Fruit fly (Drosophila melanogaster) whole organism, embryonic: ENCODE measurements around the gene CG5262.

ENCODE experiments used
- B-H2 ChIP-seq: fragments of 200-800 bp; sonication (Bioruptor generic); optimal IDR thresholded peaks from 2 replicates; lab custom pipeline; 2018; ENCODE audit warnings: missing biosample characterization, mild to moderate bottlenecking, missing genetic modification characterization
- CG12155 ChIP-seq: fragments of 200-800 bp; sonication (Bioruptor generic); optimal IDR thresholded peaks from 3 replicates; lab custom pipeline; 2016; ENCODE audit warnings: missing biosample characterization, missing genetic modification characterization
- CG12299 ChIP-seq: fragments of 200-800 bp; sonication (Bioruptor generic); optimal IDR thresholded peaks from 2 replicates; lab custom pipeline; 2018; ENCODE audit warnings: missing biosample characterization, mild to moderate bottlenecking, missing genetic modification characterization
- CG1233 ChIP-seq: fragments of 200-800 bp; sonication (Bioruptor generic); optimal IDR thresholded peaks from 4 replicates; lab custom pipeline; 2018; ENCODE audit warnings: missing biosample characterization, mild to moderate bottlenecking, missing genetic modification characterization
- CG13296 ChIP-seq: fragments of 200-800 bp; sonication (Bioruptor generic); optimal IDR thresholded peaks from 3 replicates; lab custom pipeline; 2018; ENCODE audit warnings: missing biosample characterization, mild to moderate bottlenecking, missing genetic modification characterization
- CG14050 ChIP-seq: fragments of 200-800 bp; sonication (Bioruptor generic); IDR thresholded peaks from 3 replicates; pipeline ENCODE4 v1.3.6; 2022; ENCODE audit warnings: missing biosample characterization, missing genetic modification characterization
- CG14965 ChIP-seq: fragments of 200-800 bp; sonication (Bioruptor generic); optimal IDR thresholded peaks from 2 replicates; lab custom pipeline; 2016; ENCODE audit warnings: missing biosample characterization, missing genetic modification characterization, borderline replicate concordance
- CG1529 ChIP-seq: fragments of 200-800 bp; sonication (Bioruptor generic); optimal IDR thresholded peaks from 3 replicates; lab custom pipeline; 2018; ENCODE audit warnings: missing biosample characterization, missing genetic modification characterization
- CG1647 ChIP-seq: fragments of 200-800 bp; sonication (Bioruptor generic); optimal IDR thresholded peaks from 3 replicates; lab custom pipeline; 2016; ENCODE audit warnings: missing biosample characterization, missing genetic modification characterization
- CG17829 ChIP-seq: fragments of 200-800 bp; optimal IDR thresholded peaks from 2 replicates; lab custom pipeline; 2019; ENCODE audit warnings: missing biosample characterization, mild to moderate bottlenecking, missing genetic modification characterization, moderate library complexity
- CG17912 ChIP-seq: fragments of 200-800 bp; sonication (Bioruptor generic); optimal IDR thresholded peaks from 2 replicates; lab custom pipeline; 2018; ENCODE audit warnings: missing biosample characterization, mild to moderate bottlenecking, missing genetic modification characterization
- CG1832 ChIP-seq: fragments of 200-800 bp; sonication (Bioruptor generic); optimal IDR thresholded peaks from 2 replicates; lab custom pipeline; 2017; ENCODE audit warnings: missing biosample characterization, mild to moderate bottlenecking, missing genetic modification characterization, inconsistent platforms
- CG18476 ChIP-seq: fragments of 200-800 bp; sonication (Bioruptor generic); optimal IDR thresholded peaks from 2 replicates; lab custom pipeline; 2016; ENCODE audit warnings: missing biosample characterization, mild to moderate bottlenecking, missing genetic modification characterization
- CG18764 ChIP-seq: fragments of 200-800 bp; sonication (Bioruptor generic); optimal IDR thresholded peaks from 3 replicates; lab custom pipeline; 2016; ENCODE audit warnings: missing biosample characterization, missing genetic modification characterization
- CG2712 ChIP-seq: fragments of 200-800 bp; optimal IDR thresholded peaks from 3 replicates; lab custom pipeline; 2019; ENCODE audit warnings: missing biosample characterization, mild to moderate bottlenecking, missing genetic modification characterization, moderate library complexity
- CG30020 ChIP-seq: fragments of 200-800 bp; optimal IDR thresholded peaks from 2 replicates; lab custom pipeline; 2019; ENCODE audit warnings: missing biosample characterization, mild to moderate bottlenecking, missing genetic modification characterization, moderate library complexity
- CG31224 ChIP-seq: fragments of 200-800 bp; sonication (Bioruptor generic); IDR thresholded peaks from 2 replicates; pipeline ENCODE4 v1.3.6; 2022; ENCODE audit warnings: missing biosample characterization, missing genetic modification characterization
- CG34376 ChIP-seq: fragments of 200-800 bp; sonication (Bioruptor generic); optimal IDR thresholded peaks from 2 replicates; lab custom pipeline; 2018; ENCODE audit warnings: missing biosample characterization, mild to moderate bottlenecking, missing genetic modification characterization
- CG42726 ChIP-seq: fragments of 200-800 bp; sonication (Bioruptor generic); IDR thresholded peaks from 2 replicates; pipeline ENCODE4 v1.3.6; 2022; ENCODE audit warnings: missing biosample characterization, missing genetic modification characterization; ENCODE audit not compliant: partially characterized antibody
- CG4282 ChIP-seq: fragments of 200-800 bp; sonication (Bioruptor generic); optimal IDR thresholded peaks from 2 replicates; lab custom pipeline; 2016; ENCODE audit warnings: missing biosample characterization, missing genetic modification characterization
- CG4617 ChIP-seq: fragments of 200-800 bp; sonication (Bioruptor generic); optimal IDR thresholded peaks from 3 replicates; lab custom pipeline; 2016; ENCODE audit warnings: missing biosample characterization, missing genetic modification characterization, borderline replicate concordance
- CG6654 ChIP-seq: fragments of 200-800 bp; sonication (Bioruptor generic); optimal IDR thresholded peaks from 2 replicates; lab custom pipeline; 2017; ENCODE audit warnings: missing biosample characterization, mild to moderate bottlenecking, missing genetic modification characterization
- CG8290 ChIP-seq, 3 experiments: fragments of 200-800 bp; sonication (Bioruptor generic); optimal IDR thresholded peaks; 2 replicates each; lab custom pipeline; 2016 to 2019; ENCODE audit warnings: missing biosample characterization in 3 of 3, missing genetic modification characterization in 3 of 3, mild to moderate bottlenecking in 2 of 3, moderate library complexity in 1 of 3
- CG8388 ChIP-seq: fragments of 200-800 bp; sonication (Bioruptor generic); optimal IDR thresholded peaks from 2 replicates; lab custom pipeline; 2019; ENCODE audit warnings: missing biosample characterization, mild to moderate bottlenecking, missing genetic modification characterization, moderate library complexity
- CG9932 ChIP-seq: fragments of 200-800 bp; sonication (Bioruptor generic); IDR thresholded peaks from 2 replicates; pipeline ENCODE4 v1.3.6; 2022; ENCODE audit warnings: missing biosample characterization, missing genetic modification characterization
- CoRest ChIP-seq: fragments of 200-800 bp; sonication (Bioruptor generic); optimal IDR thresholded peaks from 3 replicates; lab custom pipeline; 2018; ENCODE audit warnings: missing biosample characterization, mild to moderate bottlenecking, missing genetic modification characterization, moderate library complexity
- Deaf1 ChIP-seq: fragments of 200-800 bp; optimal IDR thresholded peaks from 3 replicates; lab custom pipeline; 2019; ENCODE audit warnings: missing biosample characterization, mild to moderate bottlenecking, missing genetic modification characterization, moderate library complexity
- Dll ChIP-seq: fragments of 200-800 bp; sonication (Bioruptor generic); IDR thresholded peaks from 4 replicates; pipeline ENCODE4 v1.3.6; 2022; ENCODE audit warnings: missing biosample characterization, missing genetic modification characterization; ENCODE audit not compliant: partially characterized antibody
- Ets65A ChIP-seq: fragments of 200-800 bp; sonication (Bioruptor generic); peaks from one replicate; lab custom pipeline; 2016; ENCODE audit warnings: missing biosample characterization, missing genetic modification characterization
- Hmr ChIP-seq: fragments of 200-800 bp; sonication (Bioruptor generic); optimal IDR thresholded peaks from 3 replicates; lab custom pipeline; 2017; ENCODE audit warnings: mild to moderate bottlenecking, missing biosample characterization, missing genetic modification reagents, missing genetic modification characterization
- Nf-YC ChIP-seq: fragments of 200-800 bp; optimal IDR thresholded peaks from 3 replicates; lab custom pipeline; 2019; ENCODE audit warnings: missing biosample characterization, mild to moderate bottlenecking, missing genetic modification characterization, moderate library complexity
- Optix ChIP-seq: fragments of 200-800 bp; sonication (Bioruptor generic); IDR thresholded peaks from 3 replicates; pipeline ENCODE4 v1.3.6; 2022; ENCODE audit warnings: missing biosample characterization, missing genetic modification characterization
- Usf ChIP-seq: fragments of 200-800 bp; sonication (Bioruptor generic); optimal IDR thresholded peaks from 2 replicates; lab custom pipeline; 2017; ENCODE audit warnings: missing genotype, missing biosample characterization, missing genetic modification characterization
- ab ChIP-seq: fragments of 200-800 bp; sonication (Bioruptor generic); optimal IDR thresholded peaks from 2 replicates; lab custom pipeline; 2016; ENCODE audit warnings: missing biosample characterization, missing genetic modification characterization
- amos ChIP-seq: fragments of 200-800 bp; sonication (Bioruptor generic); IDR thresholded peaks from 2 replicates; pipeline ENCODE4 v1.3.6; 2022; ENCODE audit warnings: missing biosample characterization, missing genetic modification characterization; ENCODE audit not compliant: partially characterized antibody
- az2 ChIP-seq: fragments of 200-800 bp; sonication (Bioruptor generic); optimal IDR thresholded peaks from 3 replicates; lab custom pipeline; 2016; ENCODE audit warnings: missing biosample characterization, missing genetic modification characterization
- btn ChIP-seq: fragments of 200-800 bp; sonication (Bioruptor generic); optimal IDR thresholded peaks from 2 replicates; lab custom pipeline; 2016; ENCODE audit warnings: missing biosample characterization, missing genetic modification characterization
- cwo ChIP-seq: fragments of 200-800 bp; sonication (Bioruptor generic); optimal IDR thresholded peaks from 3 replicates; lab custom pipeline; 2017; ENCODE audit warnings: missing biosample characterization, missing genetic modification characterization, mild to moderate bottlenecking, moderate library complexity, missing genetic modification reagents
- dimm ChIP-seq: fragments of 200-800 bp; sonication (Bioruptor generic); IDR thresholded peaks from 2 replicates; pipeline ENCODE4 v1.3.6; 2022; ENCODE audit warnings: missing biosample characterization, missing genetic modification characterization
- ems ChIP-seq: fragments of 200-800 bp; sonication (Bioruptor generic); optimal IDR thresholded peaks from 3 replicates; lab custom pipeline; 2016; ENCODE audit warnings: missing biosample characterization, missing genetic modification characterization
- esg ChIP-seq: fragments of 200-800 bp; sonication (Bioruptor generic); conservative IDR thresholded peaks from 2 replicates; pipeline ENCODE4 v1.3.6; 2022; ENCODE audit warnings: missing biosample characterization, missing genetic modification characterization
- eve ChIP-seq, 2 experiments: fragments of >200 bp; optimal IDR thresholded peaks; 2 replicates each; lab custom pipeline; 2017; ENCODE audit warnings: missing biosample characterization in 2 of 2, missing genetic modification characterization in 2 of 2
- grau ChIP-seq: fragments of 200-800 bp; optimal IDR thresholded peaks from 3 replicates; lab custom pipeline; 2019; ENCODE audit warnings: missing biosample characterization, mild to moderate bottlenecking, missing genetic modification characterization, moderate library complexity
- kay ChIP-seq: fragments of 200-800 bp; sonication (Bioruptor generic); optimal IDR thresholded peaks from 2 replicates; lab custom pipeline; 2016; ENCODE audit warnings: missing biosample characterization, missing genetic modification characterization
- mirr ChIP-seq: fragments of 200-800 bp; sonication (Bioruptor generic); optimal IDR thresholded peaks from 3 replicates; lab custom pipeline; 2018; ENCODE audit warnings: missing biosample characterization, mild to moderate bottlenecking, missing genetic modification characterization
- sim ChIP-seq: fragments of 200-800 bp; sonication (Bioruptor generic); IDR thresholded peaks from 2 replicates; pipeline ENCODE4 v1.3.6; 2022; ENCODE audit warnings: missing biosample characterization, missing genetic modification characterization
- sqz ChIP-seq: fragments of 200-800 bp; sonication (Bioruptor generic); optimal IDR thresholded peaks from 3 replicates; lab custom pipeline; 2018; ENCODE audit warnings: missing biosample characterization, mild to moderate bottlenecking, missing genetic modification characterization
- usp ChIP-seq: fragments of >200 bp; optimal IDR thresholded peaks from 2 replicates; lab custom pipeline; 2017; ENCODE audit warnings: missing biosample characterization, missing genetic modification characterization
- wdn ChIP-seq: fragments of 200-800 bp; sonication (Bioruptor generic); IDR thresholded peaks from 2 replicates; pipeline ENCODE4 v1.3.6; 2022; ENCODE audit warnings: missing biosample characterization, missing genetic modification characterization

The CG5262 gene

dm6 chr3L:20473021-20473799 is 42.9 kb upstream of the CG5262 start, which contains the start of the genes CG32428 and CG5969 (continued):
- TF ChIP-seq CG1529 (GFP tag; lab: Kevin White, UChicago) = no peak
- TF ChIP-seq CG14965 (GFP tag; lab: Kevin White, UChicago) = no peak
- TF ChIP-seq kay (GFP tag; lab: Kevin White, UChicago) = peak; percentile 1
- no peak for TF ChIP-seq ab
- TF ChIP-seq CG1832 = no peak
- no peak for TF ChIP-seq eve (GFP tag; optimal IDR thresholded peaks at IDR 0.05; lab: Kevin White, UChicago)
- peak; percentile 46 for TF ChIP-seq CG1233 (GFP tag; lab: Kevin White, UChicago)
- 0 out of 2 replicates have a peak, but pooled peaks have one; percentile 43 for TF ChIP-seq wdn
- TF ChIP-seq CG18764 (GFP tag; lab: Kevin White, UChicago) = peak; percentile 13
- no peak for TF ChIP-seq amos (GFP tag; lab: Robert Waterston, UW)
- TF ChIP-seq Usf (GFP tag; lab: Kevin White, UChicago) = peak; percentile 55
- TF ChIP-seq CG9932 (GFP tag; lab: Robert Waterston, UW) = peak; percentile 80
- TF ChIP-seq Optix = no peak
- TF ChIP-seq CG8388 (GFP tag; lab: Kevin White, UChicago) = peak; percentile 21
- peak; percentile 79 for TF ChIP-seq Ets65A
- TF ChIP-seq CG31224 (GFP tag; lab: Robert Waterston, UW) = peak; percentile 52; the same call in 1 of the 2 replicates
- no peak for TF ChIP-seq Dll (GFP tag; lab: Robert Waterston, UW)
- TF ChIP-seq btn (GFP tag; lab: Kevin White, UChicago) = no peak
- no peak for TF ChIP-seq CG4617 (GFP tag; lab: Kevin White, UChicago)
- TF ChIP-seq CG17912 (GFP tag; lab: Kevin White, UChicago) = no peak
- no peak for TF ChIP-seq CG18476
- TF ChIP-seq CG14050 (GFP tag; lab: Robert Waterston, UW) = peak; percentile 19; the same call in 1 of the 3 replicates
- TF ChIP-seq Deaf1 (tag; lab: Kevin White, UChicago) = peak; percentile 55
- TF ChIP-seq az2 (GFP tag; lab: Kevin White, UChicago) = peak; percentile 53
- peak; percentile 4 for TF ChIP-seq CG6654
- no peak for TF ChIP-seq CG42726 (GFP tag; lab: Robert Waterston, UW)
- TF ChIP-seq sim (GFP tag; lab: Robert Waterston, UW) = no peak
- peak; percentile 56 for TF ChIP-seq cwo (GFP tag; lab: Kevin White, UChicago)
- TF ChIP-seq CG12299 (tag; lab: Kevin White, UChicago) = peak; percentile 19
- peak; percentile 15 for TF ChIP-seq sqz (GFP tag; lab: Kevin White, UChicago)
- TF ChIP-seq mirr (GFP tag; lab: Kevin White, UChicago) = peak; percentile 29
- TF ChIP-seq dimm = no peak
- TF ChIP-seq Nf-YC (tag; lab: Kevin White, UChicago) = peak; percentile 73
- TF ChIP-seq CG13296 (GFP tag; lab: Kevin White, UChicago) = peak; percentile 44
- TF ChIP-seq CG12155 (GFP tag; lab: Kevin White, UChicago) = peak; percentile 28
- TF ChIP-seq usp (GFP tag; lab: Kevin White, UChicago) = no peak
- peak; percentile 26 for TF ChIP-seq CG34376 (GFP tag; lab: Kevin White, UChicago)
- peak; percentile 72 for TF ChIP-seq CG17829 (tag; lab: Kevin White, UChicago)
- no peak for TF ChIP-seq CG4282 (GFP tag; lab: Kevin White, UChicago)
- peak; percentile 79 for TF ChIP-seq CoRest
- peak; percentile 69 for TF ChIP-seq CG2712 (tag; lab: Kevin White, UChicago)
- TF ChIP-seq esg = peak; percentile 52
- TF ChIP-seq B-H2 (GFP tag; lab: Kevin White, UChicago) = no peak
- TF ChIP-seq CG30020 (tag; lab: Kevin White, UChicago) = peak; percentile 65
- TF ChIP-seq ems (GFP tag; lab: Kevin White, UChicago) = no peak
- TF ChIP-seq CG8290 (GFP tag; optimal IDR thresholded peaks at IDR 0.05; lab: Kevin White, UChicago) = no peak
- TF ChIP-seq CG8290 (tag; optimal IDR thresholded peaks at IDR 0.05; lab: Kevin White, UChicago) = peak in 1 of 2 experiments; percentile 58
- peak; percentile 62 for TF ChIP-seq grau (tag; lab: Kevin White, UChicago)
- no peak for TF ChIP-seq CG1647 (GFP tag; lab: Kevin White, UChicago)
- peak; percentile 83 for TF ChIP-seq Hmr (GFP tag; lab: Kevin White, UChicago)
